Fruit fly (Drosophila melanogaster): Measurements from ENCODE around the gene CG4239.
A peak's percentile ranks its signal among the peaks of the same experiment; 100 is the strongest.

The CG4239 gene

dm6 chrX:16384843-16385726 is at the start of gene CG4239, which contains the start of gene CG9992:
CG4239 (plus strand) TSS chrX:16385278.
CG9992 (minus strand) TSS chrX:16384908.
- TF ChIP-seq Ets97D (GFP tag; optimal IDR thresholded peaks at IDR 0.05) (peak; percentile 27), Fer1 (GFP tag; optimal IDR thresholded peaks at IDR 0.05) (no peak), NC2β (GFP tag; optimal IDR thresholded peaks at IDR 0.05) (no peak), ewg (GFP tag; optimal IDR thresholded peaks at IDR 0.05) (peak; percentile 31), klu (GFP tag; IDR thresholded peaks at IDR 0.05) (no peak), CG11085 (GFP tag; IDR thresholded peaks at IDR 0.05) (peak; percentile 62; the same call in 1 of the 2 replicates), E2f1 (GFP tag; IDR thresholded peaks at IDR 0.05) (peak; percentile 46; the same call in 1 of the 2 replicates), HLH3B (GFP tag; IDR thresholded peaks at IDR 0.05) (peak; percentile 53; the same call in 1 of the 2 replicates), cwo (GFP tag; optimal IDR thresholded peaks at IDR 0.05) (no peak), rib (GFP tag; IDR thresholded peaks at IDR 0.05) (no peak), sens-2 (GFP tag; IDR thresholded peaks at IDR 0.05) (no peak), CG10431 (GFP tag; optimal IDR thresholded peaks at IDR 0.05) (peak; percentile 93), CG9817 (tag; optimal IDR thresholded peaks at IDR 0.05) (peak; percentile 79), CG6765 (GFP tag; optimal IDR thresholded peaks at IDR 0.05) (no peak), CG17802 (tag; optimal IDR thresholded peaks at IDR 0.05) (peak; percentile 81), CG2199 (GFP tag; IDR thresholded peaks at IDR 0.05) (no peak), hb (GFP tag; IDR thresholded peaks at IDR 0.05; ENCODE audit: partially characterized antibody) (no peak), pros (GFP tag; optimal IDR thresholded peaks at IDR 0.05) (no peak), CG11247 (GFP tag; IDR thresholded peaks at IDR 0.05) (peak; percentile 24; the same call in 1 of the 2 replicates), HLH4C (GFP tag; IDR thresholded peaks at IDR 0.05; ENCODE audit: partially characterized antibody) (peak; percentile 61; the same call in 2 of the 3 replicates), crol (GFP tag; IDR thresholded peaks at IDR 0.05) (no peak), Scr (GFP tag; IDR thresholded peaks at IDR 0.05; ENCODE audit: partially characterized antibody) (peak; percentile 65), CG1792 (GFP tag; optimal IDR thresholded peaks at IDR 0.05) (no peak), ato (GFP tag; IDR thresholded peaks at IDR 0.05; ENCODE audit: partially characterized antibody) (no peak), NK7.1 (GFP tag; optimal IDR thresholded peaks at IDR 0.05) (no peak), CG32772 (GFP tag; IDR thresholded peaks at IDR 0.05) (0 out of 2 replicates have a peak, but pooled peaks have one; percentile 41), CG13424 (tag; optimal IDR thresholded peaks at IDR 0.05) (peak; percentile 73), Hmr (GFP tag; optimal IDR thresholded peaks at IDR 0.05) (peak; percentile 75), CG33213 (GFP tag; optimal IDR thresholded peaks at IDR 0.05) (no peak), nom (GFP tag; optimal IDR thresholded peaks at IDR 0.05) (no peak), dimm (GFP tag; IDR thresholded peaks at IDR 0.05) (no peak), salm (tag; optimal IDR thresholded peaks at IDR 0.05) (no peak), CG14441 (GFP tag; IDR thresholded peaks at IDR 0.05) (peak; percentile 24), CG10462 (GFP tag; optimal IDR thresholded peaks at IDR 0.05) (peak; percentile 26), CG2129 (GFP tag; IDR thresholded peaks at IDR 0.05; ENCODE audit: partially characterized antibody) (no peak), NC2α (GFP tag; optimal IDR thresholded peaks at IDR 0.05) (no peak), gsb (GFP tag; IDR thresholded peaks at IDR 0.05) (no peak), CG34376 (GFP tag; optimal IDR thresholded peaks at IDR 0.05) (no peak), CG7963 (GFP tag; IDR thresholded peaks at IDR 0.05; ENCODE audit: partially characterized antibody) (peak; percentile 55; the same call in 1 of the 3 replicates), dan (GFP tag; IDR thresholded peaks at IDR 0.05) (no peak), jigr1 (GFP tag; IDR thresholded peaks at IDR 0.05) (no peak), Fer3 (tag; optimal IDR thresholded peaks at IDR 0.05) (peak; percentile 53), CG14667 (GFP tag; IDR thresholded peaks at IDR 0.05) (0 out of 2 replicates have a peak, but pooled peaks have one; percentile 7), sqz (GFP tag; optimal IDR thresholded peaks at IDR 0.05) (no peak), CG10321 (GFP tag; IDR thresholded peaks at IDR 0.05) (no peak), CG18262 (tag; optimal IDR thresholded peaks at IDR 0.05) (peak; percentile 36), CG33557 (GFP tag; optimal IDR thresholded peaks at IDR 0.05) (no peak), CG17361 (GFP tag; IDR thresholded peaks at IDR 0.05) (peak; percentile 85)

Data from whole organism, embryonic.